Fruit fly (Drosophila melanogaster): ENCODE measurements around the gene CG1545.

DNA sequence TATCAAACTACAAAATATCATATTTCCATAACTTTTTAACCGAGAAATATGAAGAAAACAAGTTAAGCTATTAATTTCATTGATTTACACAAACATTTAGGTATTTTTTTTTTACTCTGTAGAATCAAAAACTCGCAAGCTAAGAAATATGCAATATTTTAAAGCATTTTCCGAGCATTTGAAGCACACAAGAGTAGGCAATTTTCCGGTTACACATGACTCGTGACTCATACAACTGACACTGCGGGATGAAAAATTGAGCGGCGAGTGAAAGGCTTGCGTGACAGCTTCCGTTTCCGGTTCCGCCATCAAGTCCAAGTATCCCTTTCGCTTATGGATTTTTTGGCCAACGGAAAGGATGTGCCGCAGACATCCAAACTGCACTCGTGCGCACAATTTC is 28.0 kb upstream of the CG1545 start:
- TF ChIP-seq esn (GFP tag; optimal IDR thresholded peaks at IDR 0.05) (no peak), Sox14 (GFP tag; optimal IDR thresholded peaks at IDR 0.05) (no peak), CG6808 (GFP tag; optimal IDR thresholded peaks at IDR 0.05) (no peak), CG6854 (GFP tag; optimal IDR thresholded peaks at IDR 0.05) (no peak), CG11762 (GFP tag; optimal IDR thresholded peaks at IDR 0.05; ENCODE audit: insufficient read depth) (no peak), Ets21C (GFP tag; optimal IDR thresholded peaks at IDR 0.05) (no peak), net (GFP tag; optimal IDR thresholded peaks at IDR 0.05) (no peak)

Measured in whole organism, prepupa.